Worm (Caenorhabditis elegans) whole organism, L3 larva: Measurements from ENCODE around the gene str-151.

Source experiments
- ceh-9 ChIP-seq: sonication (generic microtip); optimal IDR thresholded peaks from 2 replicates; lab custom pipeline; 2018; ENCODE audit warnings: missing biosample characterization, missing genetic modification characterization
- elt-2 ChIP-seq: sonication (generic microtip); optimal IDR thresholded peaks from 2 replicates; lab custom pipeline; 2016; ENCODE audit warnings: missing genetic modification reagents, mild to moderate bottlenecking, missing genetic modification characterization, missing compliant biosample characterization
- fkh-10 ChIP-seq: sonication (generic microtip); optimal IDR thresholded peaks from 2 replicates; lab custom pipeline; 2017; ENCODE audit warnings: missing biosample characterization, missing genetic modification reagents, missing genetic modification characterization
- fos-1 ChIP-seq: fragments of 150-350 bp; optimal IDR thresholded peaks from 2 replicates; lab custom pipeline; 2014; ENCODE audit warnings: missing biosample characterization, missing genetic modification characterization
- hmg-11 ChIP-seq: sonication (generic microtip); optimal IDR thresholded peaks from 2 replicates; lab custom pipeline; 2016; ENCODE audit warnings: missing genetic modification characterization, missing compliant biosample characterization
- lin-15B ChIP-seq: fragments of 150-350 bp; optimal IDR thresholded peaks from 2 replicates; lab custom pipeline; 2014; ENCODE audit warnings: missing biosample characterization, missing genetic modification characterization
- lsy-12 ChIP-seq: sonication (generic microtip); optimal IDR thresholded peaks from 2 replicates; lab custom pipeline; 2016; ENCODE audit warnings: mild to moderate bottlenecking, missing genetic modification characterization, missing compliant biosample characterization
- nfya-1 ChIP-seq: sonication (generic microtip); optimal IDR thresholded peaks from 2 replicates; lab custom pipeline; 2017; ENCODE audit warnings: missing genetic modification characterization, mild to moderate bottlenecking, missing compliant biosample characterization, antibody characterized with exemption, moderate library complexity; ENCODE audit not compliant: insufficient read depth
- nhr-11 ChIP-seq: fragments of 150-350 bp; optimal IDR thresholded peaks from 2 replicates; lab custom pipeline; 2014; ENCODE audit warnings: missing biosample characterization, missing genetic modification characterization
- nhr-25 ChIP-seq: sonication (generic microtip); optimal IDR thresholded peaks from 2 replicates; lab custom pipeline; 2017; ENCODE audit warnings: missing biosample characterization, missing genetic modification characterization
- nhr-43 ChIP-seq: sonication (generic microtip); optimal IDR thresholded peaks from 2 replicates; lab custom pipeline; 2016; ENCODE audit warnings: mild to moderate bottlenecking, missing genetic modification characterization, missing compliant biosample characterization; ENCODE audit not compliant: poor library complexity, severe bottlenecking
- nhr-77 ChIP-seq: fragments of 150-350 bp; optimal IDR thresholded peaks from 2 replicates; lab custom pipeline; 2014; ENCODE audit warnings: missing biosample characterization, missing genetic modification characterization
- pqm-1 ChIP-seq: fragments of 150-350 bp; optimal IDR thresholded peaks from 2 replicates; lab custom pipeline; 2017; ENCODE audit warnings: missing biosample characterization, missing genetic modification characterization, inconsistent platforms
- skn-1 ChIP-seq: fragments of 150-350 bp; optimal IDR thresholded peaks from 2 replicates; lab custom pipeline; 2014; ENCODE audit warnings: missing biosample characterization, missing genetic modification characterization

str-151 gene

DNA sequence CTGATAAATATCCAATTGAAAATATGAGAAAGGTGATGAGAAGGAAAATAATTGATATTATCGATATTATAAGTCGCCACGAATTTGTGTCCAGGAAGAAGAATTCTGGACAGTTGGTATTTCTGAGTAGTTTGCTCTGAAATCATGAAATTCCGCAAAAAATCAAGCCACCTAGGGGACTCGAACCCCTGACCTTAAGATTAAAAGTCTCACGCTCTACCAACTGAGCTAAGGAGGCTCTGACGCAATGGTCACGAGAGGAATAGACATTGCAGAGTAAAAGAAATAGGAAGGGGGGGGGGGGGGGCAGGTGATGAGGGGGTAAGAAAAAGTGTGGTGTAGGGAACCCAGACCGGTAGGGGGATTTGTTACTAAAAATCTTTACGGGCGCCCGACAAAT, 45.9 kb downstream of the str-151 start:
- TF ChIP-seq elt-2 (peak; percentile 18), pqm-1 (tag; lab: Kevin White, UChicago) (no peak)
- TF ChIP-seq, all 47 proteins: peak for 1

DNA sequence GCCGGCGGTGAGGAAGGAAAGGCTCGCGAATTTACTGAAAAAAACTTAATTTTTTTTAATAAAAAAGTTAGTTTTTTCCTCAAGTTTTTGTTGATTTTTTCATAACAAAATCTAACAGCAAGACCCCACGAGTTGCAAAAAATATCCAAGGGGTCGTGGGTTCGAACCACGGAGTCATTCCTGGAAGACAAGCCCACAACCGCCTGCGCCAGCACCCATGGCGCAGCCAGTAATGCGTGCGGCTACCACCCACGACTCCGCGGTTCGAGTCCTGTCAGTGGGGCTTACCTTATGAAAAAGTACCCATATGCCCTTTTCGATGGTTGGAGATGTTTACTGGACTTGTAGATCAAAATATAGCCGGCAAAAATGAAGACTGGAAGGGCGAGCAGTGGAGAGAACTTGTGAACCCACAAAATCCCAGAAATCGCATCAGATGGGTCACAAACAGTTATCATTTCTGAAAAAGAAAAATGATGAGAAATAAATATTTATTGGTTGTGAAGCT, 46.8 kb downstream of the str-151 start, which contains the start of gene Y70C5A.2:
Y70C5A.2 (minus strand) TSS at position 458 of the 508 bp plus-strand sequence.
- TF ChIP-seq fos-1 (no peak), skn-1 (tag; lab: Kevin White, UChicago) (no peak), lin-15B (tag; lab: Kevin White, UChicago) (no peak), nhr-43 (tag; lab: Kevin White, UChicago) (no peak), nhr-77 (no peak), ceh-9 (tag; lab: Kevin White, UChicago) (no peak), fkh-10 (GFP tag; lab: Kevin White, UChicago) (no peak), nhr-25 (no peak), nfya-1 (tag; lab: Kevin White, UChicago) (no peak), hmg-11 (tag; lab: Kevin White, UChicago) (no peak), lsy-12 (tag; lab: Kevin White, UChicago) (no peak), nhr-11 (tag; lab: Kevin White, UChicago) (no peak)
